Fruit fly (Drosophila melanogaster) whole organism, adult: Measurements from ENCODE around the gene CG6873.

ENCODE experiments used
- CG11617 ChIP-seq: fragments of 200-800 bp; sonication (Bioruptor generic); optimal IDR thresholded peaks from 2 replicates; lab custom pipeline; 2017; ENCODE audit warnings: mild to moderate bottlenecking, missing biosample characterization, missing genetic modification reagents, missing genetic modification characterization
- CG12768 ChIP-seq: fragments of 200-800 bp; sonication (Bioruptor generic); optimal IDR thresholded peaks from 2 replicates; lab custom pipeline; 2017; ENCODE audit warnings: missing biosample characterization, missing genetic modification characterization, mild to moderate bottlenecking, moderate library complexity, missing genetic modification reagents
- CG14711 ChIP-seq: fragments of 200-800 bp; sonication (Bioruptor generic); optimal IDR thresholded peaks from 2 replicates; lab custom pipeline; 2018; ENCODE audit warnings: missing biosample characterization, mild to moderate bottlenecking, missing genetic modification characterization, moderate library complexity
- CG1620 ChIP-seq: fragments of 200-800 bp; sonication (Bioruptor generic); optimal IDR thresholded peaks from 2 replicates; lab custom pipeline; 2016; ENCODE audit warnings: missing biosample characterization, missing genetic modification characterization
- CG33017 ChIP-seq: fragments of 200-800 bp; sonication (Bioruptor generic); optimal IDR thresholded peaks from 2 replicates; lab custom pipeline; 2018; ENCODE audit warnings: missing biosample characterization, mild to moderate bottlenecking, missing genetic modification characterization, moderate library complexity
- CG5204 ChIP-seq: fragments of 200-800 bp; sonication (Bioruptor generic); optimal IDR thresholded peaks from 2 replicates; lab custom pipeline; 2016; ENCODE audit warnings: missing biosample characterization, missing genetic modification characterization
- CG7045 ChIP-seq: fragments of 200-800 bp; sonication (Bioruptor generic); optimal IDR thresholded peaks from 2 replicates; lab custom pipeline; 2017; ENCODE audit warnings: missing biosample characterization, mild to moderate bottlenecking, missing genetic modification characterization
- CG7101 ChIP-seq: fragments of 200-800 bp; sonication (Bioruptor generic); optimal IDR thresholded peaks from 2 replicates; lab custom pipeline; 2018; ENCODE audit warnings: missing biosample characterization, mild to moderate bottlenecking, missing genetic modification characterization, moderate library complexity
- Clk ChIP-seq: fragments of 200-800 bp; sonication (Bioruptor generic); optimal IDR thresholded peaks from 2 replicates; lab custom pipeline; 2017; ENCODE audit warnings: missing biosample characterization, missing genetic modification characterization
- Crg-1 ChIP-seq: fragments of 200-800 bp; sonication (Bioruptor generic); optimal IDR thresholded peaks from 2 replicates; lab custom pipeline; 2016; ENCODE audit warnings: missing biosample characterization, missing genetic modification characterization
- Hr96 ChIP-seq: fragments of 200-800 bp; sonication (Bioruptor generic); optimal IDR thresholded peaks from 2 replicates; lab custom pipeline; 2016; ENCODE audit warnings: missing biosample characterization, missing genetic modification characterization
- Mnt ChIP-seq: fragments of 200-800 bp; sonication (Bioruptor generic); optimal IDR thresholded peaks from 2 replicates; lab custom pipeline; 2016; ENCODE audit warnings: missing biosample characterization, mild to moderate bottlenecking, missing genetic modification characterization
- bab1 ChIP-seq: fragments of 200-800 bp; sonication (Bioruptor generic); optimal IDR thresholded peaks from 3 replicates; lab custom pipeline; 2019; ENCODE audit warnings: missing biosample characterization, mild to moderate bottlenecking, missing genetic modification characterization, moderate library complexity
- cic ChIP-seq: fragments of 200-800 bp; sonication (Bioruptor generic); optimal IDR thresholded peaks from 2 replicates; lab custom pipeline; 2017; ENCODE audit warnings: missing biosample characterization, mild to moderate bottlenecking, missing genetic modification characterization, moderate library complexity
- cnc ChIP-seq, 2 experiments: fragments of >200 bp; optimal IDR thresholded peaks; 2 replicates each; lab custom pipeline; 2017
- kay ChIP-seq: fragments of 200-800 bp; sonication (Bioruptor generic); peaks from one replicate; lab custom pipeline; 2016; ENCODE audit warnings: missing biosample characterization, missing genetic modification characterization, borderline replicate concordance
- ovo ChIP-seq: fragments of 200-800 bp; sonication (Bioruptor generic); optimal IDR thresholded peaks from 2 replicates; lab custom pipeline; 2016; ENCODE audit warnings: missing biosample characterization, missing genetic modification characterization
- pad ChIP-seq: fragments of 200-800 bp; sonication (Bioruptor generic); optimal IDR thresholded peaks from 3 replicates; lab custom pipeline; 2017; ENCODE audit warnings: missing biosample characterization, missing genetic modification characterization, mild to moderate bottlenecking, moderate library complexity, missing genetic modification reagents
- tj ChIP-seq: fragments of 200-800 bp; sonication (Bioruptor generic); optimal IDR thresholded peaks from 3 replicates; lab custom pipeline; 2017; ENCODE audit warnings: missing biosample characterization, mild to moderate bottlenecking, missing genetic modification characterization, moderate library complexity
- toe ChIP-seq: fragments of 200-800 bp; sonication (Bioruptor generic); optimal IDR thresholded peaks from 2 replicates; lab custom pipeline; 2016; ENCODE audit warnings: missing biosample characterization, missing genetic modification characterization

Gene CG6873

dm6 chrX:18739795-18740194, at the start of gene CG6873:
TSS of gene CG6873 (minus strand) at chrX:18739895.
- TF ChIP-seq Mnt (GFP tag; lab: Kevin White, UChicago) (no peak), CG1620 (GFP tag; lab: Kevin White, UChicago) (no peak), bab1 (GFP tag; lab: Kevin White, UChicago) (no peak), CG7045 (no peak), kay (GFP tag; lab: Kevin White, UChicago) (no peak), tj (GFP tag; lab: Kevin White, UChicago) (no peak), CG33017 (no peak), ovo (GFP tag; lab: Kevin White, UChicago) (no peak), pad (GFP tag; lab: Kevin White, UChicago) (no peak), cnc (optimal IDR thresholded peaks at IDR 0.05; lab: Kevin White, UChicago) (no peak), CG12768 (GFP tag; lab: Kevin White, UChicago) (no peak), Hr96 (GFP tag; lab: Kevin White, UChicago) (no peak), cic (no peak), CG7101 (tag; lab: Kevin White, UChicago) (no peak), Clk (no peak), CG5204 (no peak), toe (GFP tag; lab: Kevin White, UChicago) (no peak), CG14711 (tag; lab: Kevin White, UChicago) (no peak)

- TF ChIP-seq CG1620 (GFP tag; lab: Kevin White, UChicago) (no peak), toe (GFP tag; lab: Kevin White, UChicago) (peak; percentile 2), CG7101 (tag; lab: Kevin White, UChicago) (no peak), Crg-1 (GFP tag; lab: Kevin White, UChicago) (no peak), Hr96 (GFP tag; lab: Kevin White, UChicago) (no peak), pad (GFP tag; lab: Kevin White, UChicago) (no peak), CG33017 (no peak), cic (no peak), CG5204 (peak; percentile 18), Mnt (GFP tag; lab: Kevin White, UChicago) (no peak), tj (GFP tag; lab: Kevin White, UChicago) (peak; percentile 5), Clk (no peak), CG14711 (tag; lab: Kevin White, UChicago) (no peak), bab1 (GFP tag; lab: Kevin White, UChicago) (peak; percentile 22), cnc (optimal IDR thresholded peaks at IDR 0.05; lab: Kevin White, UChicago) (no peak), CG12768 (GFP tag; lab: Kevin White, UChicago) (no peak), CG11617 (GFP tag; lab: Kevin White, UChicago) (no peak), ovo (GFP tag; lab: Kevin White, UChicago) (no peak), kay (GFP tag; lab: Kevin White, UChicago) (no peak), CG7045 (no peak)
Observed at dm6 chrX:18788143-18788745, 48.5 kb upstream of the CG6873 start, which contains the start of the genes CG6961 and S6KL. TSS of gene CG6961 (minus strand) at chrX:18788210. TSS of gene S6KL (plus strand) at chrX:18788464.

dm6 chrX:18783417-18784123, 43.9 kb upstream of the CG6873 start, which contains the start of gene CG18259:
TSS of gene CG18259 (minus strand) at chrX:18783494.
- TF ChIP-seq CG7045 (no peak), Mnt (GFP tag; lab: Kevin White, UChicago) (no peak), ovo (GFP tag; lab: Kevin White, UChicago) (no peak), toe (GFP tag; lab: Kevin White, UChicago) (peak; percentile 44), kay (GFP tag; lab: Kevin White, UChicago) (no peak), Clk (no peak), Crg-1 (GFP tag; lab: Kevin White, UChicago) (no peak), cnc (optimal IDR thresholded peaks at IDR 0.05; lab: Kevin White, UChicago) (no peak), Hr96 (GFP tag; lab: Kevin White, UChicago) (peak; percentile 30), bab1 (GFP tag; lab: Kevin White, UChicago) (no peak), tj (GFP tag; lab: Kevin White, UChicago) (peak; percentile 19), CG5204 (peak; percentile 1), cic (no peak), CG11617 (GFP tag; lab: Kevin White, UChicago) (peak; percentile 11), pad (GFP tag; lab: Kevin White, UChicago) (no peak), CG14711 (tag; lab: Kevin White, UChicago) (no peak), CG33017 (no peak), CG1620 (GFP tag; lab: Kevin White, UChicago) (peak; percentile 10), CG12768 (GFP tag; lab: Kevin White, UChicago) (no peak), CG7101 (tag; lab: Kevin White, UChicago) (no peak)

- no peak for TF ChIP-seq Crg-1 (GFP tag; lab: Kevin White, UChicago)
- peak; percentile 23 for TF ChIP-seq tj (GFP tag; lab: Kevin White, UChicago)
Observed at dm6 chrX:18780260-18780659, 40.6 kb upstream of the CG6873 start.

dm6 chrX:18779662-18780061, 40.0 kb upstream of the CG6873 start:
- TF ChIP-seq bab1 (GFP tag; lab: Kevin White, UChicago) (no peak), Hr96 (GFP tag; lab: Kevin White, UChicago) (no peak), Crg-1 (GFP tag; lab: Kevin White, UChicago) (no peak), tj (GFP tag; lab: Kevin White, UChicago) (no peak), ovo (GFP tag; lab: Kevin White, UChicago) (no peak), cic (no peak)
